Worm (Caenorhabditis elegans) whole organism, L4 larva: ENCODE measurements around the gene C55A1.1.
"Not testable (repeated sequence)": the region's sequence is repeated elsewhere in the genome, so short reads cannot be mapped to it uniquely, and the experiment has no call there.

Experiments used
- ctbp-1 ChIP-seq: fragments of 200-800 bp; sonication (Bioruptor generic); IDR thresholded peaks from 2 replicates; pipeline ENCODE4 v1.3.6; 2022; ENCODE audit warnings: missing genetic modification reagents, missing genetic modification characterization, missing compliant biosample characterization
- lir-3 ChIP-seq: sonication (generic microtip); optimal IDR thresholded peaks from 2 replicates; lab custom pipeline; 2016; ENCODE audit warnings: mild to moderate bottlenecking, missing genetic modification characterization, missing compliant biosample characterization
- lsy-2 ChIP-seq, 2 experiments: fragments of 150-350 bp in 1 of 2; sonication (generic microtip) in 1 of 2; optimal IDR thresholded peaks; 2 replicates each; lab custom pipeline; 2014 to 2017; ENCODE audit warnings: missing biosample characterization in 2 of 2, missing genetic modification characterization in 2 of 2
- nhr-28 ChIP-seq: fragments of 150-350 bp; optimal IDR thresholded peaks from 2 replicates; lab custom pipeline; 2014; ENCODE audit warnings: missing biosample characterization, missing genetic modification characterization

DNA sequence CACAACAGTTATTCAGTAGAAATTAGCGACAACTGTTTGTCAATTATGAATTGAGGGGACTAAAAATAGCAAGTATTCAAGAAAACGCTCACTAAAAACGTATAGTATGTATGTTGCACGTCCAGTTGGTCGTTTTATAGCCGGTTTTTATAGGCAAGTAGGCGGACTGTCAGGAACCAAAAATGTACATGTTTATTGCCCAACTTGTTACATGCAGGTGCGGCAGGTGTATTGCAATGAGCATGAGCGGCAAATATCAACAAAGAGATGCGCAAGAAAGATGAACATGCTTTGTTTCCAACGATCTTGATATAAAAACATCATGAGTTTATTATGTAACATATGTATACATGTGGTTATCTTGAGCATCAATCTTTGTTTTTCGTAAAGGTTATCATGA, 21.9 kb upstream of the C55A1.1 start, which contains the start of gene B0391.14:
- not testable (repeated sequence) for TF ChIP-seq nhr-28 (tag; lab: Kevin White, UChicago); ctbp-1 (GFP tag; lab: Robert Waterston, UW); lir-3 (tag; lab: Kevin White, UChicago); lsy-2 (tag; optimal IDR thresholded peaks at IDR 0.05; lab: Kevin White, UChicago)
